Worm (Caenorhabditis elegans): ENCODE data around the gene E01G6.2.

The E01G6.2 gene

DNA sequence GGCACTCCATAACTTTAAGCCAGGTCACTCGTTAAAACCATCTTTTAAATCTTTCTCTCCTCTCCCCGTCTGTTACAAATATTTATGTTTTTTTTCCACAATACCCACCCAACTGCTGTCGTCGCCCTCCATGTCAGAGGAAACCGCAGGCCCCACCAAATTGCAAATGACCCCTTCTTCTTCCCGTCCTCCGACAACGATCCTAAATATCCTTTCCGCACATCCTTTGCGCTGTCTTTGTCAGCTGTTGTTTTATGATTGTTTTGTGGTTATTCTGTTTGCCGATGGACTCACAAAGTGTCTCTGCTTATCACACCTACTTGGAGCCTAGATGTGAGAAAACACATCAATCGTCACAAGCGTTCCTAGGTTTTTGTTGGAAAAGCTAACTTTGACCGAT is 8.3 kb upstream of the E01G6.2 start:
- TF ChIP-seq nhr-111 (GFP tag; optimal IDR thresholded peaks at IDR 0.05) = no peak
- TF ChIP-seq unc-62 (GFP tag; optimal IDR thresholded peaks at IDR 0.05 in 1 of 2) = peak in 1 of 2 experiments; percentile 49
- no peak for TF ChIP-seq unc-62 (tag; optimal IDR thresholded peaks at IDR 0.05)
- no peak for TF ChIP-seq nhr-237 (tag; optimal IDR thresholded peaks at IDR 0.05)
- TF ChIP-seq madf-9 (GFP tag; conservative IDR thresholded peaks at IDR 0.05) = no peak
- TF ChIP-seq daf-8 (GFP tag; IDR thresholded peaks at IDR 0.05) = no peak
- TF ChIP-seq F49E8.2 (tag; optimal IDR thresholded peaks at IDR 0.05; ENCODE audit: borderline replicate concordance) = no peak
- no peak for TF ChIP-seq zfp-3 (GFP tag; conservative IDR thresholded peaks at IDR 0.05)
- peak in 1 of 2 experiments; percentile 53 for TF ChIP-seq daf-16 (GFP tag; optimal IDR thresholded peaks at IDR 0.05)
- no peak for TF ChIP-seq daf-16 (tag; optimal IDR thresholded peaks at IDR 0.05)

DNA sequence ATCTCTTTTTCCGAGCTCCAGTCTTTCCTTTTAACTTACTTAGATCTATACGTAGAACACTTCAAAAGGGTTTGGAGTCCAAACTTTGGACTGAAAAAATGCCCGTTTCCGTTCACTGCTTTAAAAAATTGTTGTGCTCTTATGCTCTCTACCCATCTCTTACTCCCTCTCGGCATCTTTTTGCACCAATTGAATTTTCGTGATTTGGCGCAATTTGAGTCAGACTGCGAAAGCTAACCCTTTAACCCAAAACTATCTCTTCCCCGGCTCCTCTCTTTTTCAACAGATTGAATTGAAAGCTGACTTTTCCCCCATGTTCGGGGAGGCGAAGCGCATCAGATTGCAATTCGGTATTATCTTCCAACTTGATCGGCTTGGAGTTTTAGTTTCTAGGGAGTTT is 4.3 kb upstream of the E01G6.2 start:
- no peak for TF ChIP-seq ztf-7 (tag; optimal IDR thresholded peaks at IDR 0.05)
- TF ChIP-seq F49E8.2 (tag; optimal IDR thresholded peaks at IDR 0.05; ENCODE audit: borderline replicate concordance) = no peak

DNA sequence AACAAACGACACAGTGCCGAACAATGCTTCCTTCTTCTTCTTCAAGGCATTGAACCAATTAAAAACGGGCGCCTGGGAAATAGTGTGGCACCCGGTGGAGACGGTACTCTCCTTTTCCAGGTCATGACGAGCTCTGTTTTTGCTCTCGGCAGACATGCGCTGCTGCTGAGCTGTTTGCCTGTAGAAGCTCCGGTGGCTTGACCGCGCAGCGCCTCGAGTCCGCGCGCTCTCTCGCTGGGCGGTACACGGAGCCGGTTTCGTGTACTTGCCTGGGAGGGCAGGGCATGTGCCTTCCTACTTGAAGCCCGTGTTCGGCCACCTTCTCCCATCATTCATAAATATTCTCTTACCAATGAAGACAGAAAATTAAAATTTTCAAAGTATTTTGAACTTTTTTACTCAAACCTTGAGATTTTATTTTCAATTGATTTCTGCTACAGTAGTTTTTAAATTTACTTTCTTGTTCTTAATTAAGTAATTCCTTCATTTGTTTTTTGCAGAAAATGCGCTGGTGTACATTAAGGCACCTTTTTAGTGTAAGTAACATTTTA is 4.0 kb downstream of the E01G6.2 start, which contains the start of gene E01G6.1:
TSS of gene E01G6.1 (plus strand) at position 501 of the 551 bp plus-strand sequence.
- TF ChIP-seq jun-1 (tag; optimal IDR thresholded peaks at IDR 0.05) = no peak
- 0 out of 2 replicates have a peak, but pooled peaks have one; percentile 37 for TF ChIP-seq dmd-8 (GFP tag; IDR thresholded peaks at IDR 0.05)
- TF ChIP-seq set-16 (GFP tag; IDR thresholded peaks at IDR 0.05) = peak; percentile 93

DNA sequence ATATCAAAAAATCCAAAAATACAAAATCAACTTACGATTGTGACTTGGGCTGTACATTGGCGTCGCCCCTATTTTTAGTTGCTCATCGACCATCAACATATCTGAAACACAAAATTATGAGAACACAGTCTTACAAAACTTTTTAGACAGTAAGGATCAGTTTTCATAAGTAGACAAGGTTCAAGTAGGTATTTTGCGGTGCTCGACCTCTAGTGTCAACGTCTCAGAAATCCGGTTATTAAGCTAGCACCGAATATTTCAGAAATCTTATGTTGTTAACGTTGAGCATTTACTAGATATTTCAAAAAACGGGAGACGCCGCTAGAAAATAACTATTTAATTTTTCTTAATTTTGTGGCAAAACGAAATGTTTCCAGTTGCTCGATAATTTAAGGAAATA is 14.4 kb downstream of the E01G6.2 start, which contains the start of gene otpl-8:
TSS of gene otpl-8 (minus strand) at position 101 of the 400 bp plus-strand sequence.
- no peak for TF ChIP-seq nhr-77 (tag; optimal IDR thresholded peaks at IDR 0.05)
- no peak for TF ChIP-seq nhr-28 (tag; optimal IDR thresholded peaks at IDR 0.05)
- no peak for TF ChIP-seq T26A8.4 (GFP tag; IDR thresholded peaks at IDR 0.05)
- TF ChIP-seq snpc-1.2 (GFP tag; IDR thresholded peaks at IDR 0.05) = no peak
- no peak for TF ChIP-seq skn-1 (tag; optimal IDR thresholded peaks at IDR 0.05)
- TF ChIP-seq ztf-11 (tag; optimal IDR thresholded peaks at IDR 0.05) = no peak
- TF ChIP-seq zag-1 (tag; optimal IDR thresholded peaks at IDR 0.05) = no peak
- no peak for TF ChIP-seq nhr-42 (GFP tag; IDR thresholded peaks at IDR 0.05)
- TF ChIP-seq zip-11 (GFP tag; IDR thresholded peaks at IDR 0.05) = no peak
- no peak for TF ChIP-seq hif-1 (tag; optimal IDR thresholded peaks at IDR 0.05)
- no peak for TF ChIP-seq D1046.2 (GFP tag; IDR thresholded peaks at IDR 0.05)
- no peak for TF ChIP-seq lsy-2 (tag; optimal IDR thresholded peaks at IDR 0.05)

DNA sequence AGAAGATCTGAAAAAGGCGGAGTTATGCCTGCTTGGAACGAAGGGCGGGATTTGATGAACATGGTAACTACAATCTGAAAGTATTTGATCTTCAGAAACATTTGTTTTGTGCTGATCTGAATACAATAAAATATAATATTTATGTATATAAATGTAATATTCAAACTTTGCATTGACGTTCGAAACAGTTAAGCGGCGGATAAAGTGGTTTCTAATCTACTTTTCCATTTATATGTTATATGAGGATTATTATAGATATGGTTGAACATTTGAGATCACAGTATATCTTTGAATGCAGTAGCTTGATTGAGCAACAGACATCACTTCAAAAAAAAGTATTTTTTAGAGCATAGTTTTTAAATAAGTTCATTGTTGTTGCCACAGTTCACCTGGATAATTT is 17.4 kb downstream of the E01G6.2 start, which contains the start of gene H19J13.2:
TSS of gene H19J13.2 (minus strand) at position 101 of the 400 bp plus-strand sequence.
- no peak for TF ChIP-seq cey-2 (tag; optimal IDR thresholded peaks at IDR 0.05; ENCODE audit: borderline replicate concordance, insufficient read depth)
- no peak for TF ChIP-seq ceh-62 (tag; optimal IDR thresholded peaks at IDR 0.05)
- TF ChIP-seq ces-1 (GFP tag; optimal IDR thresholded peaks at IDR 0.05) = no peak
- no peak for TF ChIP-seq hmg-1.1 (GFP tag; IDR thresholded peaks at IDR 0.05)
- TF ChIP-seq lin-15B (tag; optimal IDR thresholded peaks at IDR 0.05) = no peak

DNA sequence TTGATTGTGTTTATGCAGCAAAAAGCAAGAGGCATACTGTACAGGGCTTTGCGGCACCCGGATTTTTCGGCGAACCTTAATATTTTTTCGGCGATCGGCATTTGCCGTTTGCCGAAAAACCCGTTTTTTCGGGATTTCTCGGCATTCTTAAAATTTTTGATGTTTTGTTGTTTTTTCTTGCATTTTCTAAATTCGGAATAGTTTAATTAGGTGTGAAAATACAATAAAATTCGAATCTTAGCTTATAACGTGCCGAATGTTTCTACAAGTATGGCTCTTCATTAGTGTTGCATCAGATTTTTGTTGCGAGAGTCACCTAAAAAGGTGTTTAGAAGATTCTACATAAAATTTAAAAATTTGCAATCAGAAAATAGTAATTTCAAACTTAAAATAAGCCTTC is 19.1 kb downstream of the E01G6.2 start, which contains the start of gene C04B4.6:
TSS of gene C04B4.6 (minus strand) at position 101 of the 400 bp plus-strand sequence.
- TF ChIP-seq nhr-76 (tag; optimal IDR thresholded peaks at IDR 0.05) = no peak

Measured in whole organism, L4 larva.